Fruit fly (Drosophila melanogaster): ENCODE data around the gene puc.

DNA sequence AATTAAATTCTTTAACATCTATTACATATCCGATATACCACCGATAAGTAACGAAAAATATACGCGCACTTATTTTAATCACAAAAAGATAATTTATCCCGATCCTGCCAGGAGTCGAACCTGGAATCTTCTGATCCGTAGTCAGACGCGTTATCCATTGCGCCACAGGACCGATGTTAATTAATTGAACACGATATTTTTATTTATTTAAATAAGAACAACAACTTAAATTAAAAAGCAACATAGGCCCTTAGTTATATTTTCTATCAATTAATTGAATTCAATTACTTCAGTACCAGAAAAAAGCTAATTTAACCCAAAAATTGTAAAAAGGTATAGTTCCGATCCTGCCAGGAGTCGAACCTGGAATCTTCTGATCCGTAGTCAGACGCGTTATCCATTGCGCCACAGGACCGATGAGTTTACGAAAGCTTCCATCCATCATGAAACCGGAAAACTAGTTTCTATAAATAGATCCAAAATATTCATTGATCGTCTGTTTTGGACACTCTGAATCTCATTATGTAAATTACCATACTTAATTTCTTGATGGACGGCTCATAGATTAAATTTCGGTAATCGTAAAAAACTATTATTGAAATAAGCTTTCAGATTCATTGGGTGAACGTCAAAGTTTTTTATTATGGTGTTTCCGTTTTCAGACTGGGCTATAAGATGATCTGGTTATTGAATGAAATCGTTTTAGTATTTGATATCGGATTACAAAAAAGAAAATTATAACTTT lies 35.7 kb downstream of the puc start:
- TF ChIP-seq CTCF (optimal IDR thresholded peaks at IDR 0.05): no peak
- TF ChIP-seq CG8478 (optimal IDR thresholded peaks at IDR 0.05): no peak
